Worm (Caenorhabditis elegans): Measurements from ENCODE around the gene acp-3.

Gene acp-3

ce11 chrII:8442717-8443223, 5.8 kb upstream of the acp-3 start, which contains the start of gene eif-3.G (continued):
- TF ChIP-seq D2030.7 (GFP tag; IDR thresholded peaks at IDR 0.05) (peak; percentile 34; the same call in 1 of the 2 replicates), Y79H2A.3 (GFP tag; conservative IDR thresholded peaks at IDR 0.05) (no peak), nfyb-1 (GFP tag; IDR thresholded peaks at IDR 0.05) (no peak), zfh-2 (GFP tag; conservative IDR thresholded peaks at IDR 0.05) (no peak), madf-3 (GFP tag; IDR thresholded peaks at IDR 0.05) (no peak), ztf-22 (GFP tag; optimal IDR thresholded peaks at IDR 0.05) (no peak), zim-3 (tag; optimal IDR thresholded peaks at IDR 0.05) (no peak), lin-54 (GFP tag; optimal IDR thresholded peaks at IDR 0.05) (peak; percentile 17), bed-2 (GFP tag; IDR thresholded peaks at IDR 0.05) (no peak), ets-4 (GFP tag; optimal IDR thresholded peaks at IDR 0.05) (no peak), ZK185.1 (tag; optimal IDR thresholded peaks at IDR 0.05; ENCODE audit: poor library complexity, severe bottlenecking) (no peak), Y53G8AR.9 (GFP tag; conservative IDR thresholded peaks at IDR 0.05) (peak; percentile 51), lin-26 (GFP tag; IDR thresholded peaks at IDR 0.05) (0 out of 2 replicates have a peak, but pooled peaks have one; percentile 22), egl-44 (GFP tag; IDR thresholded peaks at IDR 0.05) (no peak), mes-4 (tag; optimal IDR thresholded peaks at IDR 0.05) (no peak), dpl-1 (GFP tag; optimal IDR thresholded peaks at IDR 0.05) (no peak), him-1 (tag; optimal IDR thresholded peaks at IDR 0.05) (no peak), mcd-1 (GFP tag; IDR thresholded peaks at IDR 0.05) (no peak), attf-5 (GFP tag; optimal IDR thresholded peaks at IDR 0.05) (no peak), F57C9.4 (tag; optimal IDR thresholded peaks at IDR 0.05) (no peak), ceh-79 (tag; optimal IDR thresholded peaks at IDR 0.05) (no peak), ztf-6 (GFP tag; IDR thresholded peaks at IDR 0.05) (no peak), egrh-3 (GFP tag; IDR thresholded peaks at IDR 0.05) (no peak), nfya-1 (tag; optimal IDR thresholded peaks at IDR 0.05; ENCODE audit: borderline replicate concordance, insufficient read depth) (no peak), ceh-27 (GFP tag; optimal IDR thresholded peaks at IDR 0.05) (no peak), unc-130 (GFP tag; optimal IDR thresholded peaks at IDR 0.05) (no peak), atf-7 (tag; optimal IDR thresholded peaks at IDR 0.05) (no peak), ceh-100 (GFP tag; IDR thresholded peaks at IDR 0.05) (no peak), aptf-2 (GFP tag; conservative IDR thresholded peaks at IDR 0.05) (no peak), let-607 (tag; optimal IDR thresholded peaks at IDR 0.05) (no peak)

- TF ChIP-seq F55B11.4 (tag; optimal IDR thresholded peaks at IDR 0.05; ENCODE audit: borderline replicate concordance, insufficient read depth) = no peak
- TF ChIP-seq attf-5 (GFP tag; optimal IDR thresholded peaks at IDR 0.05) = no peak
- TF ChIP-seq nfya-2 (GFP tag; IDR thresholded peaks at IDR 0.05) = no peak
- no peak for TF ChIP-seq ztf-22 (GFP tag; optimal IDR thresholded peaks at IDR 0.05)
- no peak for TF ChIP-seq him-1 (tag; optimal IDR thresholded peaks at IDR 0.05)
- TF ChIP-seq madf-8 (GFP tag; conservative IDR thresholded peaks at IDR 0.05) = no peak; the same call in 1 of the 2 replicates
- peak; percentile 70; the same call in 1 of the 2 replicates for TF ChIP-seq madf-6 (GFP tag; IDR thresholded peaks at IDR 0.05)
- TF ChIP-seq hrde-1 (tag; optimal IDR thresholded peaks at IDR 0.05; ENCODE audit: borderline replicate concordance) = no peak
- no peak for TF ChIP-seq hlh-12 (tag; optimal IDR thresholded peaks at IDR 0.05)
- no peak for TF ChIP-seq ceh-100 (GFP tag; IDR thresholded peaks at IDR 0.05)
- TF ChIP-seq lsl-1 (GFP tag; optimal IDR thresholded peaks at IDR 0.05) = peak; percentile 67
- no peak for TF ChIP-seq zfh-2 (GFP tag; conservative IDR thresholded peaks at IDR 0.05)
- TF ChIP-seq nhr-179 (tag; optimal IDR thresholded peaks at IDR 0.05) = no peak
- no peak for TF ChIP-seq bed-1 (GFP tag; IDR thresholded peaks at IDR 0.05)
- TF ChIP-seq die-1 (tag; optimal IDR thresholded peaks at IDR 0.05) = no peak
- no peak for TF ChIP-seq snpc-3.4 (tag; optimal IDR thresholded peaks at IDR 0.05)
- TF ChIP-seq lin-26 (GFP tag; IDR thresholded peaks at IDR 0.05) = no peak
- TF ChIP-seq egl-44 (GFP tag; IDR thresholded peaks at IDR 0.05) = no peak
- TF ChIP-seq T26A5.8 (tag; optimal IDR thresholded peaks at IDR 0.05) = no peak
- no peak for TF ChIP-seq Y79H2A.3 (GFP tag; conservative IDR thresholded peaks at IDR 0.05)
- TF ChIP-seq B0035.1 (tag; optimal IDR thresholded peaks at IDR 0.05) = no peak
- TF ChIP-seq tlf-1 (GFP tag; optimal IDR thresholded peaks at IDR 0.05) = no peak
- TF ChIP-seq nhr-120 (GFP tag; IDR thresholded peaks at IDR 0.05) = no peak
- no peak for TF ChIP-seq unc-130 (GFP tag; optimal IDR thresholded peaks at IDR 0.05)
- TF ChIP-seq lag-1 (GFP tag; IDR thresholded peaks at IDR 0.05) = no peak
- TF ChIP-seq lin-54 (GFP tag; optimal IDR thresholded peaks at IDR 0.05) = peak; percentile 41
- no peak for TF ChIP-seq sptf-2 (GFP tag; optimal IDR thresholded peaks at IDR 0.05)
These were observed 5.2 kb upstream of the acp-3 start for ce11 chrII:8442176-8442575.

Data from whole organism, young adult.